Worm (Caenorhabditis elegans): Measurements from ENCODE around the gene C41C4.9.

The C41C4.9 gene

ce11 chrII:8073222-8073621 is 34.2 kb upstream of the C41C4.9 start, which contains the start of gene gpcp-2:
Gene gpcp-2 (minus strand): TSS chrII:8073374.
- peak; percentile 24 for TF ChIP-seq elt-2 (tag; optimal IDR thresholded peaks at IDR 0.05)
- TF ChIP-seq pag-3 (tag; optimal IDR thresholded peaks at IDR 0.05; ENCODE audit: borderline replicate concordance) = no peak

- TF ChIP-seq ceh-30 (tag; optimal IDR thresholded peaks at IDR 0.05) = no peak
Observed at ce11 chrII:8074058-8074457, 33.4 kb upstream of the C41C4.9 start.

ce11 chrII:8075324-8075810 is 32.1 kb upstream of the C41C4.9 start, which contains the start of gene K02C4.2:
Gene K02C4.2 (plus strand): TSS chrII:8075760.
- TF ChIP-seq pros-1 (tag; optimal IDR thresholded peaks at IDR 0.05) (no peak), K02D7.2 (tag; optimal IDR thresholded peaks at IDR 0.05) (peak; percentile 5), ets-4 (tag; optimal IDR thresholded peaks at IDR 0.05) (no peak), sdc-2 (tag; optimal IDR thresholded peaks at IDR 0.05) (no peak), lin-11 (tag; optimal IDR thresholded peaks at IDR 0.05) (peak; percentile 49), nfya-1 (tag; optimal IDR thresholded peaks at IDR 0.05) (peak; percentile 51), pqm-1 (tag; optimal IDR thresholded peaks at IDR 0.05) (no peak), fkh-6 (tag; optimal IDR thresholded peaks at IDR 0.05) (peak; percentile 46), tbx-2 (tag; optimal IDR thresholded peaks at IDR 0.05) (peak; percentile 73), ref-2 (tag; optimal IDR thresholded peaks at IDR 0.05) (peak; percentile 59), ceh-2 (tag; optimal IDR thresholded peaks at IDR 0.05) (peak; percentile 6), gmeb-2 (tag; optimal IDR thresholded peaks at IDR 0.05) (no peak), sox-4 (tag; optimal IDR thresholded peaks at IDR 0.05) (peak; percentile 55), tbx-7 (tag; optimal IDR thresholded peaks at IDR 0.05) (peak; percentile 9), pax-1 (tag; optimal IDR thresholded peaks at IDR 0.05) (no peak), ama-1 (optimal IDR thresholded peaks at IDR 0.05) (no peak), hlh-13 (GFP tag; optimal IDR thresholded peaks at IDR 0.05) (peak; percentile 57), C38D4.7 (GFP tag; optimal IDR thresholded peaks at IDR 0.05) (peak; percentile 55), lim-6 (tag; optimal IDR thresholded peaks at IDR 0.05) (no peak), eyg-1 (tag; optimal IDR thresholded peaks at IDR 0.05) (peak; percentile 52), mec-3 (tag; optimal IDR thresholded peaks at IDR 0.05; ENCODE audit: borderline replicate concordance) (no peak), ceh-18 (tag; optimal IDR thresholded peaks at IDR 0.05) (peak; percentile 57), ceh-19 (GFP tag; optimal IDR thresholded peaks at IDR 0.05) (no peak), ceh-31 (tag; optimal IDR thresholded peaks at IDR 0.05) (peak; percentile 10), hlh-6 (tag; optimal IDR thresholded peaks at IDR 0.05) (peak; percentile 76), odd-2 (tag; optimal IDR thresholded peaks at IDR 0.05) (peak; percentile 12), rnt-1 (tag; optimal IDR thresholded peaks at IDR 0.05) (no peak), elt-4 (tag; optimal IDR thresholded peaks at IDR 0.05) (no peak), hlh-8 (tag; optimal IDR thresholded peaks at IDR 0.05) (no peak), ceh-30 (tag; optimal IDR thresholded peaks at IDR 0.05) (no peak), unc-42 (tag; optimal IDR thresholded peaks at IDR 0.05) (no peak), ceh-24 (tag; optimal IDR thresholded peaks at IDR 0.05) (no peak), C08G9.2 (tag; optimal IDR thresholded peaks at IDR 0.05) (peak; percentile 48), nhr-232 (tag; optimal IDR thresholded peaks at IDR 0.05) (peak; percentile 64), ttx-3 (tag; optimal IDR thresholded peaks at IDR 0.05) (peak; percentile 40), sox-2 (GFP tag; IDR thresholded peaks at IDR 0.05) (no peak), che-1 (tag; optimal IDR thresholded peaks at IDR 0.05) (peak; percentile 71), hlh-15 (tag; optimal IDR thresholded peaks at IDR 0.05) (no peak), ceh-9 (tag; optimal IDR thresholded peaks at IDR 0.05) (no peak), dve-1 (tag; optimal IDR thresholded peaks at IDR 0.05) (peak; percentile 76), madf-2 (tag; optimal IDR thresholded peaks at IDR 0.05) (no peak), ceh-22 (tag; optimal IDR thresholded peaks at IDR 0.05) (peak; percentile 45), Y22D7AL.16 (tag; optimal IDR thresholded peaks at IDR 0.05) (no peak), pha-4 (tag; optimal IDR thresholded peaks at IDR 0.05) (no peak), ceh-14 (tag; optimal IDR thresholded peaks at IDR 0.05) (peak; percentile 40), syd-9 (tag; optimal IDR thresholded peaks at IDR 0.05) (no peak), unc-3 (GFP tag; conservative IDR thresholded peaks at IDR 0.05) (no peak), unc-3 (tag; optimal IDR thresholded peaks at IDR 0.05) (no peak), elt-2 (tag; optimal IDR thresholded peaks at IDR 0.05) (peak; percentile 82)
